Worm (Caenorhabditis elegans) whole organism, early embryonic: ENCODE results near the gene tat-2.

Experiments used
- B0310.2 ChIP-seq: sonication (generic microtip); optimal IDR thresholded peaks from 2 replicates; lab custom pipeline; 2016; ENCODE audit warnings: mild to moderate bottlenecking, missing genetic modification characterization, missing compliant biosample characterization
- F13C5.2 ChIP-seq: sonication (generic microtip); optimal IDR thresholded peaks from 2 replicates; lab custom pipeline; 2017; ENCODE audit warnings: mild to moderate bottlenecking, missing genetic modification characterization, inconsistent platforms, missing compliant biosample characterization
- aly-1 ChIP-seq: sonication (generic microtip); optimal IDR thresholded peaks from 2 replicates; lab custom pipeline; 2016; ENCODE audit warnings: missing genetic modification characterization, missing compliant biosample characterization
- ama-1 ChIP-seq: fragments of 150-350 bp; optimal IDR thresholded peaks from 2 replicates; lab custom pipeline; 2014
- ceh-13 ChIP-seq: fragments of 200-800 bp; sonication (Bioruptor generic); optimal IDR thresholded peaks from 2 replicates; lab custom pipeline; 2018; ENCODE audit warnings: mild to moderate bottlenecking, missing genetic modification characterization, missing compliant biosample characterization
- ceh-36 ChIP-seq: sonication (generic microtip); optimal IDR thresholded peaks from 2 replicates; lab custom pipeline; 2016; ENCODE audit warnings: missing genetic modification characterization, inconsistent platforms, missing compliant biosample characterization
- ets-7 ChIP-seq: sonication (generic microtip); optimal IDR thresholded peaks from 2 replicates; lab custom pipeline; 2016; ENCODE audit warnings: missing genotype, missing genetic modification characterization, missing compliant biosample characterization
- flt-1 ChIP-seq: fragments of 200-800 bp; sonication (Bioruptor generic); IDR thresholded peaks from 2 replicates; pipeline ENCODE4 v1.3.6; 2022; ENCODE audit warnings: missing genetic modification characterization, missing compliant biosample characterization
- hmbx-1 ChIP-seq: sonication (generic microtip); optimal IDR thresholded peaks from 2 replicates; lab custom pipeline; 2016; ENCODE audit warnings: mild to moderate bottlenecking, missing genetic modification characterization, missing compliant biosample characterization
- hmg-4 ChIP-seq: fragments of 200-800 bp; sonication (Bioruptor generic); optimal IDR thresholded peaks from 2 replicates; lab custom pipeline; 2018; ENCODE audit warnings: mild to moderate bottlenecking, missing genetic modification characterization, missing compliant biosample characterization
- hnd-1 ChIP-seq: sonication (generic microtip); optimal IDR thresholded peaks from 2 replicates; lab custom pipeline; 2016; ENCODE audit warnings: missing genetic modification characterization, missing compliant biosample characterization
- pes-1 ChIP-seq: fragments of 200-800 bp; sonication (Bioruptor generic); IDR thresholded peaks from 2 replicates; pipeline ENCODE4 v1.3.6; 2022; ENCODE audit warnings: missing genetic modification reagents, missing genetic modification characterization, missing compliant biosample characterization
- scrt-1 ChIP-seq: fragments of 200-800 bp; sonication (Bioruptor generic); IDR thresholded peaks from 2 replicates; pipeline ENCODE4 v1.3.6; 2022; ENCODE audit warnings: missing genetic modification characterization, missing compliant biosample characterization
- sea-1 ChIP-seq: fragments of 200-800 bp; sonication (Bioruptor generic); conservative IDR thresholded peaks from 2 replicates; pipeline ENCODE4 v1.3.6; 2022; ENCODE audit warnings: missing genetic modification characterization, missing compliant biosample characterization
- tbx-11 ChIP-seq: fragments of 200-800 bp; sonication (Bioruptor generic); IDR thresholded peaks from 2 replicates; pipeline ENCODE4 v1.3.6; 2022; ENCODE audit warnings: missing genetic modification characterization, missing compliant biosample characterization
- tbx-37 ChIP-seq: fragments of 200-800 bp; sonication (Bioruptor generic); conservative IDR thresholded peaks from 2 replicates; pipeline ENCODE4 v1.3.6; 2022; ENCODE audit warnings: missing genetic modification reagents, missing genetic modification characterization, missing compliant biosample characterization
- tra-4 ChIP-seq: sonication (generic microtip); optimal IDR thresholded peaks from 2 replicates; lab custom pipeline; 2017; ENCODE audit warnings: missing genetic modification characterization, missing compliant biosample characterization

tat-2 gene

DNA sequence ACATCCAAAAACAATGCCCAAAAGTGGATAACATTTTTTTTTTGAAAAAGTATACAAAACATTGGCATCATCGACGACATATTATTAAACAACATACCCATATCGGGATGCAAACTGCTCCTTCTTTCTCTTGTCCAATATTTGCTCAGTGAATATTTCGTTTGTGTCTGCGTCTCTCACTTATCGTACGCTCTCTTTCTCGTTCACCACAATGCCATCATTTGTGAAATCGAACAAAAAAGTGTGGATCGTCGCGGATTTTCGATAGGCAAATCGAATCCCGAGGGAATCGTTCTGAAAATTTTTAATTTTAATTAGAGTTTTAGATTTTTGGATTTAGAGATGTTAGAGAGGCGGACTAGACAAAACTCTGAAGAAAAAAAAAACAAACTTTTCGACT, at the start of gene tat-2:
TSS of gene tat-2 (minus strand) at position 101 of the 400 bp plus-strand sequence.
- TF ChIP-seq ama-1 (lab: Kevin White, UChicago) (no peak), ets-7 (tag; lab: Kevin White, UChicago) (no peak), ceh-36 (no peak), pes-1 (GFP tag; lab: Robert Waterston, UW) (no peak), scrt-1 (GFP tag; lab: Robert Waterston, UW) (no peak), aly-1 (no peak), tbx-37 (no peak), B0310.2 (tag; lab: Kevin White, UChicago) (no peak), hnd-1 (tag; lab: Kevin White, UChicago) (no peak), flt-1 (GFP tag; lab: Robert Waterston, UW) (no peak), tbx-11 (no peak)

DNA sequence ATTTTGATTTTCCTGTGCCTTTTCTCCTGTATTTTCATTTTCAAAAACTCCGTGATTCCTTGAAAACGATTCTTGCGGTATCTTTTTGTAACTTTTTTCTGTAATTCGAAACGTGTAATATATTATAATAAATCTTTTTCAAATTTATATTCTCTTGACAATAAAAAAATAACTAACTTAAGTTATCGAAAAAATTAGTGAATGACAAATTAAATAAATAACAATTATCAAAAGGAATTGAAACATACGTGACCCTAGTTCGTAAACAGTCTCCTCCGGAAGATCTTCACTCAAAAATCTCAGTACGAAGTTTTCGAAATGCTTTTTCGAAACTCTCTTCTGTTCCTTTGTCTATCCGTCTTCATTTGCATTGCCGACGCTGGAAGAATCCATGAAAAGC, 43.9 kb upstream of the tat-2 start, which contains the start of gene T08B6.9:
TSS of gene T08B6.9 (plus strand) at position 301 of the 400 bp plus-strand sequence.
- no peak for TF ChIP-seq ceh-36
- no peak for TF ChIP-seq hmbx-1
- no peak for TF ChIP-seq hmg-4 (GFP tag; lab: Kevin White, UChicago)
- no peak for TF ChIP-seq tbx-37
- TF ChIP-seq ceh-13 (GFP tag; lab: Kevin White, UChicago) = no peak
- no peak for TF ChIP-seq aly-1
- TF ChIP-seq F13C5.2 = no peak
- no peak for TF ChIP-seq scrt-1 (GFP tag; lab: Robert Waterston, UW)
- TF ChIP-seq flt-1 (GFP tag; lab: Robert Waterston, UW) = no peak

DNA sequence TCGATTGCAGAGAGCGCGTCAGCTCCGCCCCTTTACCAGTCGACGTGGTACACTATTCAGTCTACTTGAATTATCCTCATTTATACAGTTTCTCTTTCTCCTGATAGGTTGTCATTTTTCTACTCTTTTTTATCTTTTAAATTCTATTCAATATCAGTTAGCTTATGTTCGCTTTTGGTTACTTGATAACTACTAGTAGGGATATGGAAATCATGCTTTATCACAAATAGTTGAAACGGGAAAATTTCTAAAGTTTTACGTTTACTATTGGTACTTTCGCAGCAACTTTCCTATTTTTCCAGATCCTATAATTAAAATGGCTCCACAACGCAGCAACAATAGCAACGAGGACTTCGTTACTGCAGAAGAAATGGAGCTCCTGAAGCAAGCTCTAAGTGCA, 42.9 kb upstream of the tat-2 start, which contains the start of gene sgnh-1:
TSS of gene sgnh-1 (plus strand) at position 301 of the 400 bp plus-strand sequence.
- TF ChIP-seq ama-1 (lab: Kevin White, UChicago) (no peak), ceh-13 (GFP tag; lab: Kevin White, UChicago) (no peak), F13C5.2 (no peak), pes-1 (GFP tag; lab: Robert Waterston, UW) (no peak), hmg-4 (GFP tag; lab: Kevin White, UChicago) (no peak), flt-1 (GFP tag; lab: Robert Waterston, UW) (no peak), aly-1 (no peak), tbx-11 (no peak)

DNA sequence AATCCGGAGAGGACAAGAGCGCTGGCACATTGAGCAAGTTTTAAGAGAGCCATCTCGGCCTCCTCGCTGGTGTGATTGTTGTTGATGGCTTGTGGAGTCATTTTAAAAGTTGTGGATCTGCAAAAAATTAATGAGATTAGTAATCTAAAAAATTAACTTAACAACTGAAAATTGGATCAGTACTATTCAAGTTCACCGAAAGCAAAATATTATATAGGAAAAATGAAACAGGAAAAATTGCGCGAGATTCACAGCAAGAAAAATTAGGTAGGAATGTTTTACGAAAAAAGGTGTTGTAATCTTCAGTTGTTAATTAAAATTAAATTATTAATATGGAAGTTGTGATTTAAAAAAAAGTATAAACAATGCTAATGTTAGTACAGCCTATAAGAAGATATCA, 40.6 kb upstream of the tat-2 start, which contains the start of gene T08B6.1:
TSS of gene T08B6.1 (minus strand) at position 101 of the 400 bp plus-strand sequence.
- TF ChIP-seq pes-1 (GFP tag; lab: Robert Waterston, UW) (no peak), ceh-13 (GFP tag; lab: Kevin White, UChicago) (no peak), ets-7 (tag; lab: Kevin White, UChicago) (no peak)

DNA sequence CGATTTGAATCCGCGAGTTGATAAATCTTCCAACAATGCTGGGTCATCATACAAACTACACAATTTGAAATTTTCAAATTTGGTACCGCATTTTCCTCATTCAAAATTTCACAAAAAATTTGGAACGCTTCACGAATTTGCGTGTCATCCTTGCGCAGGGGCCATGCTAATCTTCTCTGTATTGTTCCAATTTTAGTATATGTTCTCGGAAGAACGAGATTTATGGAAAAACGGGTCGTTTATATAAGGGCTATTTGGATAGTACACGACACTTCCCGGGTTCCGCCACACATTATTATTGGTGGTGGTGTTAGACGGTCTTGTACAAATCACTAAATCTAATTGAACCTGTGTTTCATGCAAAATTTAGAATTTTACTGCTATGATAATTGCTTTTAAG, 38.7 kb upstream of the tat-2 start:
- no peak for TF ChIP-seq hmbx-1
- TF ChIP-seq ets-7 (tag; lab: Kevin White, UChicago) = no peak
- TF ChIP-seq pes-1 (GFP tag; lab: Robert Waterston, UW) = 0 out of 2 replicates have a peak, but pooled peaks have one; percentile 59
- no peak for TF ChIP-seq B0310.2 (tag; lab: Kevin White, UChicago)
- no peak for TF ChIP-seq tbx-11
- TF ChIP-seq hmg-4 (GFP tag; lab: Kevin White, UChicago) = no peak
- 0 out of 2 replicates have a peak, but pooled peaks have one; percentile 49 for TF ChIP-seq sea-1 (GFP tag; lab: Robert Waterston, UW)
- TF ChIP-seq hnd-1 (tag; lab: Kevin White, UChicago) = no peak
- TF ChIP-seq F13C5.2 = no peak
- no peak for TF ChIP-seq tbx-37
- no peak for TF ChIP-seq aly-1
- no peak for TF ChIP-seq tra-4 (tag; lab: Kevin White, UChicago)
- no peak for TF ChIP-seq ceh-13 (GFP tag; lab: Kevin White, UChicago)
- peak; percentile 1 for TF ChIP-seq ceh-36
- no peak for TF ChIP-seq flt-1 (GFP tag; lab: Robert Waterston, UW)
- TF ChIP-seq ama-1 (lab: Kevin White, UChicago) = no peak
- no peak for TF ChIP-seq scrt-1 (GFP tag; lab: Robert Waterston, UW)

DNA sequence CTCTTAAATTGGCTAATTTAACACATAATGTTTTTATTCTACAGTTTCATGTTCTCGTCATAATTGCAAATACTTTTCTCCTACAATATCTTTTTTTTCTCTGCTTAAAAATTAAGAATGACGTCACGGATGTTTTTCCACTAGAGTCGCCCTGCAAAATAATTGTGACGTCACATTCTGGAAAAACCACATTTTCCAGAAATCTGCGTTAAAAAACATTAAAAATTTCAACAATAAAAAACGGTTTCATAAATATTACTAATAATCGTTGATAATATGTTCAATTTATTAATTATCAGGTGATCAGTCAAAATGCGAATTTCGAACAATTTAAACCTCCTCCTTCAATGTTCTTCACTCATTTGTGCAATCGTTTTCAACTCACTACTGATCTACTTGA, 37.3 kb upstream of the tat-2 start, which contains the start of gene str-166:
TSS of gene str-166 (plus strand) at position 301 of the 400 bp plus-strand sequence.
- no peak for TF ChIP-seq tbx-11
- TF ChIP-seq B0310.2 (tag; lab: Kevin White, UChicago) = no peak
- TF ChIP-seq ceh-13 (GFP tag; lab: Kevin White, UChicago) = no peak
- TF ChIP-seq pes-1 (GFP tag; lab: Robert Waterston, UW) = no peak
- TF ChIP-seq aly-1 = no peak

DNA sequence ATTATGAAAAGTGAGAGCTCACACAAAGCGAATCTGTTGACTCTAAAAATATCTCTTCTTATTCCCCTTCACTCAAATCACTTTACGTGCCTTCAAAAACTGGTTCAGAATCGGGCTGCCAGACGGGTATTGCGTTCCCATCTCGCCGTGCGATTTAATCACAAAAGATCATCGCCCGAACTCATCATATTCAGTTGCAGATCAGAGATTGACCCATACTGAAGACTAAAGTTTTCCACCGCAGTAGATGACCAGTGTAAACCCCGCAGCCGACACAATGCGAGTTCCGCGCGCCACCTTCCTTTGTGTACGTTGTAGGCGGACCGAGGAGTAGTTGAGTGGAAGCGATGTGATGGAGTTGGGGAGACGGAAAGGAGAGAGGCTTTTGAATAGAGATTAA, 33.9 kb upstream of the tat-2 start:
- TF ChIP-seq tbx-11 (no peak), ama-1 (lab: Kevin White, UChicago) (peak; percentile 50), F13C5.2 (peak; percentile 8), hmg-4 (GFP tag; lab: Kevin White, UChicago) (no peak)

DNA sequence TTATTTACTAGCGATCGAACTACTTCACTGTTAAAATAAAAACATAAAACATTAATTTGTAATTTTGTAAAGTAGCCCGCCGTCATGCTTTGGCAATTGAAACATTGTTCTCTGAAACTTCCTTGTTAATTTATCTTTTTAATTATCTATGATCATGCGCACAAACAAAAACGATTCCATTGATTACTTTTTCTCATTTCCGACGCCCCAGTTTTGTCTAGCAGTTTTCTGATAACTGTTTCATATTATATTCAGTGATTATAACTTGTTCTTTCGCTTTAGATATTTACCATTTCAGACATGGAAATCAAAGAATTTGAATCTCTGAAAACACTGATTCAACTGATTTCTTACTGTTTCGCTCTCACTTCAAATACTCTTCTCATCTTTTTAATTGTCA, 30.4 kb upstream of the tat-2 start, which contains the start of gene str-170:
TSS of gene str-170 (plus strand) at position 301 of the 400 bp plus-strand sequence.
- TF ChIP-seq flt-1 (GFP tag; lab: Robert Waterston, UW) = no peak
- no peak for TF ChIP-seq hnd-1 (tag; lab: Kevin White, UChicago)
- TF ChIP-seq ets-7 (tag; lab: Kevin White, UChicago) = no peak
- TF ChIP-seq tbx-11 = no peak
- no peak for TF ChIP-seq aly-1
- TF ChIP-seq ceh-36 = no peak
- no peak for TF ChIP-seq B0310.2 (tag; lab: Kevin White, UChicago)
- no peak for TF ChIP-seq hmg-4 (GFP tag; lab: Kevin White, UChicago)
- no peak for TF ChIP-seq sea-1 (GFP tag; lab: Robert Waterston, UW)
- TF ChIP-seq hmbx-1 = no peak
- TF ChIP-seq pes-1 (GFP tag; lab: Robert Waterston, UW) = no peak
- TF ChIP-seq ceh-13 (GFP tag; lab: Kevin White, UChicago) = no peak
